Worm (Caenorhabditis elegans) whole organism, young adult: ENCODE data around the gene ZK185.3.

Source experiments
- ama-1 ChIP-seq, 3 experiments: fragments of 150-350 bp in 1 of 3; sonication (generic microtip) in 2 of 3; optimal IDR thresholded peaks; 2 replicates each; lab custom pipeline; 2014 to 2018; ENCODE audit warnings: missing biosample characterization in 2 of 3, missing genetic modification characterization in 2 of 3, missing genetic modification reagents in 2 of 3
- hlh-12 ChIP-seq: sonication (generic microtip); optimal IDR thresholded peaks from 2 replicates; lab custom pipeline; 2016; ENCODE audit warnings: missing genetic modification characterization, missing compliant biosample characterization
- lin-54 ChIP-seq: fragments of 200-800 bp; sonication (Bioruptor generic); optimal IDR thresholded peaks from 2 replicates; lab custom pipeline; 2018; ENCODE audit warnings: mild to moderate bottlenecking, missing genetic modification characterization, missing compliant biosample characterization
- lsl-1 ChIP-seq: fragments of 200-800 bp; sonication (Bioruptor generic); optimal IDR thresholded peaks from 2 replicates; lab custom pipeline; 2018; ENCODE audit warnings: mild to moderate bottlenecking, missing genetic modification characterization, moderate library complexity, missing compliant biosample characterization
- nhr-120 ChIP-seq: fragments of 200-800 bp; sonication (Bioruptor generic); IDR thresholded peaks from 2 replicates; pipeline ENCODE4 v1.3.6; 2022; ENCODE audit warnings: missing genetic modification characterization, missing compliant biosample characterization
- ztf-18 ChIP-seq: sonication (generic microtip); optimal IDR thresholded peaks from 2 replicates; lab custom pipeline; 2016; ENCODE audit warnings: missing genotype, mild to moderate bottlenecking, missing genetic modification characterization, missing compliant biosample characterization

- no peak for TF ChIP-seq ama-1 (optimal IDR thresholded peaks at IDR 0.05; lab: Kevin White, UChicago)
- no peak for TF ChIP-seq ama-1 (GFP tag; optimal IDR thresholded peaks at IDR 0.05; lab: Kevin White, UChicago)
- no peak for TF ChIP-seq lin-54 (GFP tag; lab: Kevin White, UChicago)
- no peak for TF ChIP-seq hlh-12 (tag; lab: Kevin White, UChicago)
- no peak for TF ChIP-seq ztf-18 (tag; lab: Kevin White, UChicago)
- TF ChIP-seq lsl-1 (GFP tag; lab: Kevin White, UChicago): no peak
- no peak for TF ChIP-seq nhr-120 (GFP tag; lab: Robert Waterston, UW)
These were observed 3.5 kb downstream of the ZK185.3 start for ce11 chrIV:4526724-4527123.
